Worm (Caenorhabditis elegans) whole organism, L2 larva: ENCODE data around the gene brc-1.

Experiments used
- C34F6.9 ChIP-seq: fragments of 150-350 bp; optimal IDR thresholded peaks from 2 replicates; lab custom pipeline; 2014; ENCODE audit warnings: missing biosample characterization, missing genetic modification characterization
- F13H6.1 ChIP-seq: sonication (generic microtip); optimal IDR thresholded peaks from 2 replicates; lab custom pipeline; 2016; ENCODE audit warnings: missing genetic modification characterization, missing compliant biosample characterization
- R02D3.7 ChIP-seq: fragments of 150-350 bp; optimal IDR thresholded peaks from 2 replicates; lab custom pipeline; 2014; ENCODE audit warnings: missing biosample characterization, missing genetic modification characterization
- Y55F3AM.14 ChIP-seq: fragments of 200-800 bp; sonication (Bioruptor generic); optimal IDR thresholded peaks from 2 replicates; lab custom pipeline; 2018; ENCODE audit warnings: mild to moderate bottlenecking, missing genetic modification characterization, missing compliant biosample characterization
- ZK546.5 ChIP-seq: sonication (generic microtip); optimal IDR thresholded peaks from 2 replicates; lab custom pipeline; 2017; ENCODE audit warnings: missing biosample characterization, missing genetic modification characterization
- alr-1 ChIP-seq: fragments of 150-350 bp; optimal IDR thresholded peaks from 2 replicates; lab custom pipeline; 2014; ENCODE audit warnings: missing biosample characterization, missing genetic modification characterization
- aly-2 ChIP-seq: fragments of 150-350 bp; optimal IDR thresholded peaks from 2 replicates; lab custom pipeline; 2014; ENCODE audit warnings: missing biosample characterization, missing genetic modification characterization
- ama-1 ChIP-seq: fragments of 150-350 bp; optimal IDR thresholded peaks from 2 replicates; lab custom pipeline; 2018; ENCODE audit warnings: inconsistent platforms
- blmp-1 ChIP-seq: sonication (generic microtip); optimal IDR thresholded peaks from 2 replicates; lab custom pipeline; 2017; ENCODE audit warnings: missing genetic modification characterization, mild to moderate bottlenecking, missing compliant biosample characterization, antibody characterized with exemption, moderate library complexity; ENCODE audit not compliant: insufficient read depth
- ceh-16 ChIP-seq: fragments of 150-350 bp; optimal IDR thresholded peaks from 2 replicates; lab custom pipeline; 2014; ENCODE audit warnings: missing biosample characterization, missing genetic modification characterization
- ceh-82 ChIP-seq: fragments of 150-350 bp; optimal IDR thresholded peaks from 2 replicates; lab custom pipeline; 2014; ENCODE audit warnings: missing biosample characterization, missing genetic modification characterization
- crh-2 ChIP-seq: sonication (generic microtip); optimal IDR thresholded peaks from 2 replicates; lab custom pipeline; 2017; ENCODE audit warnings: missing biosample characterization, missing genetic modification characterization
- dmd-4 ChIP-seq: sonication (generic microtip); optimal IDR thresholded peaks from 2 replicates; lab custom pipeline; 2017; ENCODE audit warnings: missing biosample characterization, missing genetic modification characterization
- egl-27 ChIP-seq: sonication (generic microtip); optimal IDR thresholded peaks from 3 replicates; lab custom pipeline; 2017; ENCODE audit warnings: missing biosample characterization, missing genetic modification reagents, missing genetic modification characterization
- elt-1 ChIP-seq: fragments of 150-350 bp; optimal IDR thresholded peaks from 2 replicates; lab custom pipeline; 2014; ENCODE audit warnings: missing biosample characterization, missing genetic modification characterization
- elt-3 ChIP-seq: sonication (generic microtip); optimal IDR thresholded peaks from 2 replicates; lab custom pipeline; 2017; ENCODE audit warnings: missing biosample characterization, missing genetic modification characterization
- fos-1 ChIP-seq: fragments of 150-350 bp; optimal IDR thresholded peaks from 2 replicates; lab custom pipeline; 2014; ENCODE audit warnings: missing biosample characterization, missing genetic modification characterization
- gmeb-1 ChIP-seq: fragments of 150-350 bp; optimal IDR thresholded peaks from 2 replicates; lab custom pipeline; 2014; ENCODE audit warnings: missing biosample characterization, missing genetic modification characterization
- lin-11 ChIP-seq: fragments of 150-350 bp; sonication (generic microtip); optimal IDR thresholded peaks from 2 replicates; lab custom pipeline; 2014; ENCODE audit warnings: missing biosample characterization, missing genetic modification characterization, inconsistent platforms, mixed read lengths
- lin-13 ChIP-seq: fragments of 150-350 bp; optimal IDR thresholded peaks from 2 replicates; lab custom pipeline; 2014; ENCODE audit warnings: missing biosample characterization, missing genetic modification reagents, missing genetic modification characterization
- lin-39 ChIP-seq: fragments of 150-350 bp; optimal IDR thresholded peaks from 2 replicates; lab custom pipeline; 2014; ENCODE audit warnings: missing biosample characterization, missing genetic modification reagents, missing genetic modification characterization
- lsy-2 ChIP-seq, 2 experiments: fragments of 150-350 bp in 1 of 2; sonication (generic microtip) in 1 of 2; optimal IDR thresholded peaks; 2 replicates each; lab custom pipeline; 2014 to 2017; ENCODE audit warnings: missing biosample characterization in 2 of 2, missing genetic modification characterization in 2 of 2
- mab-5 ChIP-seq: fragments of 150-350 bp; optimal IDR thresholded peaks from 2 replicates; lab custom pipeline; 2014; ENCODE audit warnings: missing biosample characterization, missing genetic modification characterization
- mbf-1 ChIP-seq: sonication (generic microtip); optimal IDR thresholded peaks from 2 replicates; lab custom pipeline; 2017; ENCODE audit warnings: missing biosample characterization, missing genetic modification characterization
- mdl-1 ChIP-seq, 2 experiments: fragments of 150-350 bp in 1 of 2; sonication (generic microtip) in 1 of 2; optimal IDR thresholded peaks; 2 replicates each; lab custom pipeline; 2017; ENCODE audit warnings: missing biosample characterization in 2 of 2, missing genetic modification characterization in 2 of 2
- nhr-10 ChIP-seq: sonication (generic microtip); optimal IDR thresholded peaks from 2 replicates; lab custom pipeline; 2017; ENCODE audit warnings: missing biosample characterization, missing genetic modification characterization
- nhr-11 ChIP-seq: fragments of 150-350 bp; optimal IDR thresholded peaks from 2 replicates; lab custom pipeline; 2014; ENCODE audit warnings: missing biosample characterization, missing genetic modification characterization
- nhr-12 ChIP-seq: fragments of 150-350 bp; optimal IDR thresholded peaks from 2 replicates; lab custom pipeline; 2014; ENCODE audit warnings: missing biosample characterization, missing genetic modification characterization
- nhr-129 ChIP-seq: fragments of 150-350 bp; optimal IDR thresholded peaks from 2 replicates; lab custom pipeline; 2014; ENCODE audit warnings: missing biosample characterization, missing genetic modification characterization
- nhr-21 ChIP-seq: fragments of 150-350 bp; optimal IDR thresholded peaks from 2 replicates; lab custom pipeline; 2014; ENCODE audit warnings: missing biosample characterization, missing genetic modification characterization
- nhr-23 ChIP-seq: fragments of 150-350 bp; optimal IDR thresholded peaks from 2 replicates; lab custom pipeline; 2014; ENCODE audit warnings: missing biosample characterization, missing genetic modification reagents, missing genetic modification characterization
- nhr-237 ChIP-seq: fragments of 150-350 bp; optimal IDR thresholded peaks from 2 replicates; lab custom pipeline; 2014; ENCODE audit warnings: missing biosample characterization, missing genetic modification characterization
- nhr-25 ChIP-seq: fragments of 150-350 bp; sonication (generic microtip); optimal IDR thresholded peaks from 3 replicates; lab custom pipeline; 2014; ENCODE audit warnings: missing biosample characterization, missing genetic modification characterization
- nhr-6 ChIP-seq: fragments of 150-350 bp; optimal IDR thresholded peaks from 2 replicates; lab custom pipeline; 2014; ENCODE audit warnings: missing biosample characterization, missing genetic modification characterization
- nhr-77 ChIP-seq: fragments of 150-350 bp; optimal IDR thresholded peaks from 2 replicates; lab custom pipeline; 2014; ENCODE audit warnings: missing biosample characterization, missing genetic modification characterization
- peb-1 ChIP-seq: fragments of 150-350 bp; optimal IDR thresholded peaks from 2 replicates; lab custom pipeline; 2014; ENCODE audit warnings: missing biosample characterization, missing genetic modification characterization
- sem-4 ChIP-seq: fragments of 150-350 bp; optimal IDR thresholded peaks from 2 replicates; lab custom pipeline; 2014; ENCODE audit warnings: missing biosample characterization, missing genetic modification reagents, missing genetic modification characterization
- skn-1 ChIP-seq: sonication (generic microtip); optimal IDR thresholded peaks from 2 replicates; lab custom pipeline; 2017; ENCODE audit warnings: missing biosample characterization, missing genetic modification characterization
- sma-3 ChIP-seq: sonication (generic microtip); optimal IDR thresholded peaks from 2 replicates; lab custom pipeline; 2016; ENCODE audit warnings: missing genetic modification reagents, missing genetic modification characterization, missing compliant biosample characterization
- sma-9 ChIP-seq, 2 experiments: fragments of 150-350 bp in 1 of 2; sonication (generic microtip) in 1 of 2; optimal IDR thresholded peaks; 2 replicates each; lab custom pipeline; 2014 to 2016; ENCODE audit warnings: missing genetic modification characterization in 2 of 2, mild to moderate bottlenecking in 1 of 2, missing biosample characterization in 1 of 2, missing compliant biosample characterization in 1 of 2, missing genetic modification reagents in 1 of 2, moderate library complexity in 1 of 2
- snpc-4 ChIP-seq: fragments of 150-350 bp; optimal IDR thresholded peaks from 2 replicates; lab custom pipeline; 2014; ENCODE audit warnings: missing biosample characterization, missing genetic modification characterization
- unc-39 ChIP-seq: fragments of 150-350 bp; optimal IDR thresholded peaks from 2 replicates; lab custom pipeline; 2014; ENCODE audit warnings: missing biosample characterization, missing genetic modification characterization
- unc-55 ChIP-seq: fragments of 150-350 bp; sonication (generic microtip); optimal IDR thresholded peaks from 3 replicates; lab custom pipeline; 2014; ENCODE audit warnings: missing biosample characterization, missing genetic modification reagents, missing genetic modification characterization
- unc-62 ChIP-seq: fragments of 150-350 bp; optimal IDR thresholded peaks from 2 replicates; lab custom pipeline; 2014; ENCODE audit warnings: missing biosample characterization, missing genetic modification reagents, missing genetic modification characterization
- zag-1 ChIP-seq: fragments of 150-350 bp; optimal IDR thresholded peaks from 2 replicates; lab custom pipeline; 2014; ENCODE audit warnings: missing biosample characterization, missing genetic modification characterization
- ztf-1 ChIP-seq: fragments of 200-800 bp; sonication (Bioruptor generic); conservative IDR thresholded peaks from 2 replicates; pipeline ENCODE4 v1.3.6; 2022; ENCODE audit warnings: missing genetic modification characterization, missing compliant biosample characterization
- ztf-11 ChIP-seq: sonication (generic microtip); optimal IDR thresholded peaks from 2 replicates; lab custom pipeline; 2017; ENCODE audit warnings: missing biosample characterization, missing genetic modification characterization
- ztf-4 ChIP-seq: fragments of 150-350 bp; optimal IDR thresholded peaks from 2 replicates; lab custom pipeline; 2014; ENCODE audit warnings: missing biosample characterization, missing genetic modification characterization

Gene brc-1

DNA sequence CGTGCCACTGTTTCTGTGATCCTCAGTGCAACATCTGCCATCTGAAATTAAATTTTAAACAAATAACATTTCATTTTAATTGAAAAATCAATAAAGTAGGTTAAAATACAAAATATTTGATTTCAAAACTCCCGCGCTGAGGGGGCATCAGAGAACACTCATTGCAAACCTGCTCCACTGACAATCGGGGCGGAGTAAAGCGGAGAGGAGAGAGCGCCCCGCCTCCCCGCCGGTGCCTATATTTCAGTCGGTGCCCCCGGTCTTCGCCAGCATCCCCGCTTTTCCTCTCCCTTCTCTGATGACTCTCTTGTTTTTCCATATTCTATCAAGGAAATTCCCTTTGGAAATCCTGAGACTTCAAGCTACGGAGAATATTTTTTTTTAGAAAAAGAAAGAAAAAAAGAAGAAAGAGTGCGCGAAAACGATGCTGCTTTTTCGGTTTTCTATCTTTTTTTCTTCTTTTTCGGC is at the start of gene brc-1:
Gene brc-1 (minus strand): TSS at position 51 of the 468 bp plus-strand sequence.
- TF ChIP-seq ama-1 (peak; percentile 93), mab-5 (tag; lab: Kevin White, UChicago) (peak; percentile 85), lin-13 (peak; percentile 95), ceh-16 (peak; percentile 70), ZK546.5 (tag; lab: Kevin White, UChicago) (peak; percentile 52), C34F6.9 (tag; lab: Kevin White, UChicago) (peak; percentile 89), alr-1 (tag; lab: Kevin White, UChicago) (no peak), peb-1 (no peak), nhr-77 (no peak), unc-55 (peak; percentile 98), fos-1 (tag; lab: Kevin White, UChicago) (peak; percentile 82), sem-4 (peak; percentile 74), nhr-25 (tag; lab: Kevin White, UChicago) (peak; percentile 63), snpc-4 (tag; lab: Kevin White, UChicago) (peak; percentile 68), mdl-1 (tag; optimal IDR thresholded peaks at IDR 0.05; lab: Kevin White, UChicago) (peak; percentile 37 to 62), unc-62 (GFP tag; lab: Kevin White, UChicago) (no peak), nhr-11 (no peak), nhr-10 (tag; lab: Kevin White, UChicago) (peak; percentile 32), F13H6.1 (tag; lab: Kevin White, UChicago) (peak; percentile 78), ceh-82 (peak; percentile 73), blmp-1 (tag; lab: Kevin White, UChicago) (peak; percentile 66), egl-27 (tag; lab: Kevin White, UChicago) (peak; percentile 53), gmeb-1 (peak; percentile 93), Y55F3AM.14 (GFP tag; lab: Kevin White, UChicago) (peak; percentile 86), elt-1 (tag; lab: Kevin White, UChicago) (no peak), unc-39 (tag; lab: Kevin White, UChicago) (peak; percentile 40), R02D3.7 (no peak), ztf-11 (tag; lab: Kevin White, UChicago) (no peak), lin-39 (tag; lab: Kevin White, UChicago) (no peak), zag-1 (peak; percentile 86), nhr-21 (tag; lab: Kevin White, UChicago) (peak; percentile 74), lin-11 (tag; lab: Kevin White, UChicago) (peak; percentile 92), ztf-4 (peak; percentile 69), ztf-1 (GFP tag; lab: Robert Waterston, UW) (no peak), dmd-4 (tag; lab: Kevin White, UChicago) (no peak), aly-2 (tag; lab: Kevin White, UChicago) (no peak), nhr-129 (tag; lab: Kevin White, UChicago) (peak; percentile 83), elt-3 (no peak), lsy-2 (tag; optimal IDR thresholded peaks at IDR 0.05; lab: Kevin White, UChicago) (peak; percentile 83 to 96), mbf-1 (tag; lab: Kevin White, UChicago) (no peak), sma-9 (GFP tag; optimal IDR thresholded peaks at IDR 0.05; lab: Kevin White, UChicago) (peak; percentile 82), sma-9 (tag; optimal IDR thresholded peaks at IDR 0.05; lab: Kevin White, UChicago) (no peak), sma-3 (GFP tag; lab: Kevin White, UChicago) (peak; percentile 71), crh-2 (tag; lab: Kevin White, UChicago) (peak; percentile 92), skn-1 (tag; lab: Kevin White, UChicago) (no peak), nhr-237 (tag; lab: Kevin White, UChicago) (no peak), nhr-6 (tag; lab: Kevin White, UChicago) (peak; percentile 50), nhr-23 (tag; lab: Kevin White, UChicago) (no peak), nhr-12 (tag; lab: Kevin White, UChicago) (no peak)
